Fruit fly (Drosophila melanogaster) whole organism, wandering third instar larva: Measurements from ENCODE around the gene Cpr11B.

Source experiments
- Abd-B ChIP-seq: fragments of >200 bp; optimal IDR thresholded peaks from 2 replicates; lab custom pipeline; 2017; ENCODE audit warnings: missing biosample characterization, missing genetic modification characterization
- CG32264 ChIP-seq: fragments of 200-800 bp; sonication (Bioruptor generic); optimal IDR thresholded peaks from 2 replicates; lab custom pipeline; 2016; ENCODE audit warnings: missing biosample characterization, missing genetic modification characterization
- CG9705 ChIP-seq: fragments of 200-800 bp; sonication (Bioruptor generic); optimal IDR thresholded peaks from 2 replicates; lab custom pipeline; 2018; ENCODE audit warnings: missing biosample characterization, mild to moderate bottlenecking, missing genetic modification characterization
- CrebA ChIP-seq: fragments of 200-800 bp; sonication (Bioruptor generic); optimal IDR thresholded peaks from 2 replicates; lab custom pipeline; 2016; ENCODE audit warnings: missing biosample characterization, mild to moderate bottlenecking, missing genetic modification characterization, borderline replicate concordance
- Dfd ChIP-seq: fragments of >200 bp; optimal IDR thresholded peaks from 2 replicates; lab custom pipeline; 2017; ENCODE audit warnings: missing biosample characterization, missing genetic modification characterization
- Dif ChIP-seq: fragments of 200-275, 200-300 bp; sonication (Bioruptor generic); optimal IDR thresholded peaks from 2 replicates; lab custom pipeline; 2018; ENCODE audit warnings: missing biosample characterization, missing genetic modification characterization; ENCODE audit not compliant: partially characterized antibody
- GATAd ChIP-seq: sonication (Bioruptor generic); optimal IDR thresholded peaks from 2 replicates; lab custom pipeline; 2016; ENCODE audit warnings: missing biosample characterization, missing genetic modification characterization
- HLH106 ChIP-seq: fragments of 200-800 bp; optimal IDR thresholded peaks from 3 replicates; lab custom pipeline; 2019; ENCODE audit warnings: missing biosample characterization, mild to moderate bottlenecking, missing genetic modification characterization, moderate library complexity
- Hnf4 ChIP-seq: fragments of 200-800 bp; sonication (Bioruptor generic); optimal IDR thresholded peaks from 2 replicates; lab custom pipeline; 2016; ENCODE audit warnings: missing biosample characterization, mild to moderate bottlenecking, missing genetic modification characterization
- Hr78 ChIP-seq: fragments of >200 bp; optimal IDR thresholded peaks from 2 replicates; lab custom pipeline; 2017; ENCODE audit warnings: missing biosample characterization, missing genetic modification characterization
- Hr83 ChIP-seq: fragments of 200-300 bp; sonication (Bioruptor generic); optimal IDR thresholded peaks from 2 replicates; lab custom pipeline; 2016; ENCODE audit warnings: missing biosample characterization, mild to moderate bottlenecking, missing genetic modification characterization, moderate library complexity; ENCODE audit not compliant: poor library complexity, severe bottlenecking
- Jra ChIP-seq: sonication (Bioruptor generic); optimal IDR thresholded peaks from 2 replicates; lab custom pipeline; 2016; ENCODE audit warnings: missing biosample characterization, missing genetic modification characterization
- Mio ChIP-seq: sonication (Bioruptor generic); optimal IDR thresholded peaks from 2 replicates; lab custom pipeline; 2016; ENCODE audit warnings: missing biosample characterization, missing genetic modification characterization
- Myc ChIP-seq: fragments of >200 bp; optimal IDR thresholded peaks from 2 replicates; lab custom pipeline; 2017
- N ChIP-seq: fragments of >200 bp; optimal IDR thresholded peaks from 2 replicates; lab custom pipeline; 2018; ENCODE audit warnings: missing biosample characterization, missing external identifiers, missing genetic modification characterization
- OdsH ChIP-seq: fragments of 200-800 bp; sonication (Bioruptor generic); optimal IDR thresholded peaks from 2 replicates; lab custom pipeline; 2016; ENCODE audit warnings: missing biosample characterization, mild to moderate bottlenecking, missing genetic modification characterization
- Rel ChIP-seq, 2 experiments: fragments of 200-800 bp; sonication (Bioruptor generic) in 1 of 2; optimal IDR thresholded peaks; 2 replicates in 1 of 2; 3 replicates in 1 of 2; lab custom pipeline; 2016 to 2019; ENCODE audit warnings: mild to moderate bottlenecking in 2 of 2, missing biosample characterization in 2 of 2, missing genetic modification characterization in 2 of 2, moderate library complexity in 1 of 2
- Sp1 ChIP-seq: fragments of 200-800 bp; sonication (Bioruptor generic); optimal IDR thresholded peaks from 3 replicates; lab custom pipeline; 2019; ENCODE audit warnings: missing biosample characterization, mild to moderate bottlenecking, missing genetic modification characterization, moderate library complexity
- Vsx2 ChIP-seq: fragments of 200-300, 225-300 bp; sonication (Bioruptor generic); optimal IDR thresholded peaks from 2 replicates; lab custom pipeline; 2018; ENCODE audit warnings: missing biosample characterization, missing genetic modification characterization; ENCODE audit not compliant: partially characterized antibody
- br ChIP-seq: fragments of 200-800 bp; sonication (Bioruptor generic); optimal IDR thresholded peaks from 2 replicates; lab custom pipeline; 2016; ENCODE audit warnings: missing biosample characterization, missing genetic modification characterization
- brk ChIP-seq: fragments of 200-800 bp; sonication (Bioruptor generic); optimal IDR thresholded peaks from 2 replicates; lab custom pipeline; 2016; ENCODE audit warnings: missing biosample characterization, mild to moderate bottlenecking, missing genetic modification characterization
- dl ChIP-seq, 2 experiments: fragments of 175-275, 200-275 bp in 1 of 2; fragments of 200-275 bp in 1 of 2; sonication (Bioruptor generic); optimal IDR thresholded peaks; lab custom pipeline; 2018; ENCODE audit warnings: mild to moderate bottlenecking in 2 of 2, missing biosample characterization in 2 of 2, missing genetic modification characterization in 2 of 2, moderate library complexity in 2 of 2; ENCODE audit not compliant: partially characterized antibody in 2 of 2, insufficient read depth in 1 of 2
- dmrt93B ChIP-seq: fragments of 200-800 bp; sonication (Bioruptor generic); optimal IDR thresholded peaks from 2 replicates; lab custom pipeline; 2018; ENCODE audit warnings: missing biosample characterization, mild to moderate bottlenecking, missing genetic modification characterization
- dsf ChIP-seq: sonication (Bioruptor generic); optimal IDR thresholded peaks from 2 replicates; lab custom pipeline; 2016; ENCODE audit warnings: missing biosample characterization, missing genetic modification characterization, borderline replicate concordance
- ey ChIP-seq: fragments of 200-800 bp; sonication (Bioruptor generic); optimal IDR thresholded peaks from 2 replicates; lab custom pipeline; 2016; ENCODE audit warnings: missing biosample characterization, missing genetic modification characterization
- foxo ChIP-seq, 2 experiments: fragments of 200-800 bp; sonication (Bioruptor generic); optimal IDR thresholded peaks; 2 replicates in 1 of 2; 3 replicates in 1 of 2; lab custom pipeline; 2016 to 2017; ENCODE audit warnings: missing biosample characterization in 2 of 2, missing genetic modification characterization in 2 of 2
- fru ChIP-seq: fragments of 200-800 bp; sonication (Bioruptor generic); optimal IDR thresholded peaks from 3 replicates; lab custom pipeline; 2016; ENCODE audit warnings: missing biosample characterization, mild to moderate bottlenecking, missing genetic modification characterization
- h ChIP-seq: fragments of 200-800 bp; sonication (Bioruptor generic); optimal IDR thresholded peaks from 3 replicates; lab custom pipeline; 2016; ENCODE audit warnings: missing biosample characterization, mild to moderate bottlenecking, missing genetic modification characterization
- jim ChIP-seq: fragments of 175-275, 200-325 bp; sonication (Bioruptor generic); optimal IDR thresholded peaks from 2 replicates; lab custom pipeline; 2016; ENCODE audit warnings: missing biosample characterization, mild to moderate bottlenecking, missing genetic modification characterization
- lola ChIP-seq: fragments of >200 bp; optimal IDR thresholded peaks from 2 replicates; lab custom pipeline; 2017; ENCODE audit warnings: missing biosample characterization, missing genetic modification characterization
- pan ChIP-seq: fragments of >200 bp; optimal IDR thresholded peaks from 2 replicates; lab custom pipeline; 2017
- psq ChIP-seq: fragments of 200-800 bp; sonication (Bioruptor generic); optimal IDR thresholded peaks from 3 replicates; lab custom pipeline; 2017; ENCODE audit warnings: missing biosample characterization, mild to moderate bottlenecking, missing genetic modification characterization, moderate library complexity
- rgr ChIP-seq: fragments of 200-800 bp; sonication (Bioruptor generic); optimal IDR thresholded peaks from 3 replicates; lab custom pipeline; 2016; ENCODE audit warnings: missing biosample characterization, mild to moderate bottlenecking, missing genetic modification characterization
- sage ChIP-seq: fragments of 200-800 bp; sonication (Bioruptor generic); optimal IDR thresholded peaks from 2 replicates; lab custom pipeline; 2016; ENCODE audit warnings: missing biosample characterization, mild to moderate bottlenecking, missing genetic modification characterization
- sv ChIP-seq: fragments of 200-800 bp; sonication (Bioruptor generic); optimal IDR thresholded peaks from 3 replicates; lab custom pipeline; 2016; ENCODE audit warnings: missing biosample characterization, missing genetic modification characterization
- tai ChIP-seq: sonication (Bioruptor generic); optimal IDR thresholded peaks from 2 replicates; lab custom pipeline; 2016; ENCODE audit warnings: missing biosample characterization, missing genetic modification characterization
- usp ChIP-seq: fragments of >200 bp; optimal IDR thresholded peaks from 2 replicates; lab custom pipeline; 2017; ENCODE audit warnings: missing biosample characterization, missing genetic modification characterization
- woc ChIP-seq: sonication (Bioruptor generic); optimal IDR thresholded peaks from 2 replicates; lab custom pipeline; 2016; ENCODE audit warnings: missing biosample characterization, mild to moderate bottlenecking, missing genetic modification characterization

Cpr11B gene

dm6 chrX:12552824-12553223, at the start of gene Cpr11B:
Cpr11B (plus strand) TSS chrX:12553124.
- no peak for TF ChIP-seq Hr78 (GFP tag; lab: Kevin White, UChicago)
- no peak for TF ChIP-seq Vsx2
- no peak for TF ChIP-seq Dfd (GFP tag; lab: Kevin White, UChicago)
- TF ChIP-seq CG32264, result no peak
- TF ChIP-seq sage (GFP tag; lab: Kevin White, UChicago), result no peak
- no peak for TF ChIP-seq dl (GFP tag; optimal IDR thresholded peaks at IDR 0.05; lab: Kevin White, UChicago; ENCODE audit: insufficient read depth in 1 of 2, partially characterized antibody in 2 of 2)
- TF ChIP-seq br (GFP tag; lab: Kevin White, UChicago), result no peak
- no peak for TF ChIP-seq GATAd
- TF ChIP-seq Dif (GFP tag; lab: Kevin White, UChicago), result no peak
- TF ChIP-seq tai (GFP tag; lab: Kevin White, UChicago), result no peak

dm6 chrX:12507589-12507988, 45.3 kb upstream of the Cpr11B start:
- TF ChIP-seq N (GFP tag; lab: Kevin White, UChicago) (no peak), Abd-B (GFP tag; lab: Kevin White, UChicago) (no peak), CrebA (no peak), Sp1 (GFP tag; lab: Kevin White, UChicago) (peak; percentile 70), usp (GFP tag; lab: Kevin White, UChicago) (no peak), jim (GFP tag; lab: Kevin White, UChicago) (no peak), fru (GFP tag; lab: Kevin White, UChicago) (peak; percentile 73), tai (GFP tag; lab: Kevin White, UChicago) (no peak), sage (GFP tag; lab: Kevin White, UChicago) (no peak), dmrt93B (no peak), Vsx2 (no peak), Rel (GFP tag; optimal IDR thresholded peaks at IDR 0.05; lab: Kevin White, UChicago) (no peak), Rel (tag; optimal IDR thresholded peaks at IDR 0.05; lab: Kevin White, UChicago) (no peak), lola (GFP tag; lab: Kevin White, UChicago) (no peak), Dfd (GFP tag; lab: Kevin White, UChicago) (no peak), Hr83 (GFP tag; lab: Kevin White, UChicago) (no peak), Myc (lab: Kevin White, UChicago) (no peak), ey (GFP tag; lab: Kevin White, UChicago) (no peak), dsf (no peak), h (GFP tag; lab: Kevin White, UChicago) (peak; percentile 33), CG9705 (GFP tag; lab: Kevin White, UChicago) (no peak), sv (GFP tag; lab: Kevin White, UChicago) (no peak), Mio (GFP tag; lab: Kevin White, UChicago) (no peak), psq (GFP tag; lab: Kevin White, UChicago) (peak; percentile 37), dl (GFP tag; optimal IDR thresholded peaks at IDR 0.05; lab: Kevin White, UChicago; ENCODE audit: insufficient read depth in 1 of 2, partially characterized antibody in 2 of 2) (no peak), brk (no peak), Jra (GFP tag; lab: Kevin White, UChicago) (no peak), Dif (GFP tag; lab: Kevin White, UChicago) (no peak), CG32264 (no peak), pan (lab: Kevin White, UChicago) (no peak), Hr78 (GFP tag; lab: Kevin White, UChicago) (no peak), OdsH (GFP tag; lab: Kevin White, UChicago) (no peak), HLH106 (tag; lab: Kevin White, UChicago) (peak; percentile 75), Hnf4 (GFP tag; lab: Kevin White, UChicago) (no peak), br (GFP tag; lab: Kevin White, UChicago) (peak; percentile 3), foxo (GFP tag; optimal IDR thresholded peaks at IDR 0.05; lab: Kevin White, UChicago) (peak in 1 of 2 experiments; percentile 77), rgr (GFP tag; lab: Kevin White, UChicago) (peak; percentile 44), GATAd (no peak), woc (GFP tag; lab: Kevin White, UChicago) (no peak)
